Fruit fly (Drosophila melanogaster) S2 (cell line): ENCODE results near the gene IntS4.

Experiments used
- CG8478 ChIP-seq: fragments of >200 bp; optimal IDR thresholded peaks from 2 replicates; lab custom pipeline; 2018
- CTCF ChIP-seq, 2 experiments: fragments of >200 bp; optimal IDR thresholded peaks; 2 replicates each; lab custom pipeline; 2018

DNA sequence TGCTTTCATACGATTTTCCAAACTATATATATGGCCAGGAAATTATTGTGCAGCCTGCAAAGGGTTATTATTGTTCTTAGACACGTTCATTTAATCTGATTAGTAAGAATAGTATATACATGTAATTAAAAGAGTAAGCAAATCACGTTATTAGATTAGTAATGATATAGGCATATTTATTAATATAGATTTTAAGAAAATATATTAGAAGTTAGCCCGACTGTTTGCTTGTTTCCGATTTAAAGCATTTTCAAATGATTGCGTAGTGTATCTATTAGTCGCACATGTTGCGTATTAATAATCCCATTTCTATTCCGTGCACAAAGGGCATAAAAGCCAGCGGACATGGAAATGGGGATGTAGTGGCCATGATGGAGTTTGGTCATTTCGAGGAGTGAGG lies 20.5 kb upstream of the IntS4 start:
- no peak for TF ChIP-seq CG8478 (lab: Kevin White, UChicago)
- TF ChIP-seq CTCF (optimal IDR thresholded peaks at IDR 0.05; lab: Kevin White, UChicago), result no peak
